Worm (Caenorhabditis elegans): ENCODE results near the gene dhhc-13.

The dhhc-13 gene

DNA sequence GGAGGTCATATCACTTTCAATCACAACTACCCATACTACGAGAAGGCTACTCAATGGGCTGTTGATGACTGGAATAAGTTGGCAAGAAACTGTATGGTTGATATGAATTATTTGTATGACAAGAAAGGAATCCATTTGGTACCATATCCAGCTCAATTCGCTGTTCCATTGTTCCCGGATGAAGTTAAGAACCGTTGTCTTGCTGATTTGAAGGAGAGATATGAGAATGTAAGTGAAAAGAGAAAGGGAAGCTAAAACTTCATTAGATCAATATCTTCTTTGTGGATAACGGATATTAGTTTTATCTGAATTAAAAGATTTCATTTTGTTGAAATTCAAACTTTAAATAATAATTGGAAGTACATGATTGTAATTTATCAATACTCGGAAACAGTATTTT, 30.5 kb upstream of the dhhc-13 start:
- no peak for TF ChIP-seq mcd-1 (GFP tag; IDR thresholded peaks at IDR 0.05)
- no peak for TF ChIP-seq hrde-1 (tag; optimal IDR thresholded peaks at IDR 0.05; ENCODE audit: borderline replicate concordance)
- no peak for TF ChIP-seq ceh-58 (GFP tag; IDR thresholded peaks at IDR 0.05)
- no peak for TF ChIP-seq akir-1 (GFP tag; optimal IDR thresholded peaks at IDR 0.05)
- TF ChIP-seq lin-54 (GFP tag; optimal IDR thresholded peaks at IDR 0.05) = no peak
- TF ChIP-seq sptf-2 (GFP tag; optimal IDR thresholded peaks at IDR 0.05) = no peak
- TF ChIP-seq dpl-1 (GFP tag; optimal IDR thresholded peaks at IDR 0.05) = no peak
- no peak for TF ChIP-seq nfyb-1 (GFP tag; IDR thresholded peaks at IDR 0.05)
- TF ChIP-seq let-607 (tag; optimal IDR thresholded peaks at IDR 0.05) = no peak
- TF ChIP-seq tbx-9 (tag; optimal IDR thresholded peaks at IDR 0.05; ENCODE audit: borderline replicate concordance) = no peak
- no peak for TF ChIP-seq madf-3 (GFP tag; IDR thresholded peaks at IDR 0.05)
- no peak for TF ChIP-seq hmg-20 (GFP tag; IDR thresholded peaks at IDR 0.05)
- TF ChIP-seq snpc-3.4 (tag; optimal IDR thresholded peaks at IDR 0.05) = no peak
- TF ChIP-seq hlh-12 (tag; optimal IDR thresholded peaks at IDR 0.05) = no peak
- TF ChIP-seq ztf-3 (GFP tag; optimal IDR thresholded peaks at IDR 0.05) = no peak
- no peak for TF ChIP-seq ceh-40 (GFP tag; IDR thresholded peaks at IDR 0.05)
- TF ChIP-seq sea-2 (GFP tag; IDR thresholded peaks at IDR 0.05) = no peak
- TF ChIP-seq ceh-79 (tag; optimal IDR thresholded peaks at IDR 0.05) = no peak
- no peak for TF ChIP-seq hlh-26 (GFP tag; conservative IDR thresholded peaks at IDR 0.05)

DNA sequence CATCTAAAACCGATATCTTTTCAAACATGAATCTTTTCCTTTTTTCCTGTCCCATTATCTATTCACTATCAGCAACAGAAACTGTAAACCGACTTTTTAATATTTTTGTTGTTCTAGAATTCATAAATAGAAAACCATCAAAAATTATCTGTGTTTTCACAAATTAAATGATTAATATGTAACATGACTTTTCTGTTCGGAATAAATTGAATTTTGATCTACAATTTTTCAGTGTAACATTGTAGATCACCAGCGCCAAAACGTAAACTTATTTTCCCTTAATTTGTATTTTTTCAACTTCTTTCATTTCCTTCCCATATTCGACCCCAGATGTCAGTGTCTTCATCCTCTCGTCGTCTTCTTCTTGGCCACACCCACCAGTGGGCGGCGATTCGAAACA, 25.9 kb upstream of the dhhc-13 start, which contains the start of gene H04M03.3:
H04M03.3 (plus strand) TSS at position 301 of the 400 bp plus-strand sequence.
- TF ChIP-seq efl-1 (GFP tag; optimal IDR thresholded peaks at IDR 0.05) = peak; percentile 8
- TF ChIP-seq F55B11.4 (tag; optimal IDR thresholded peaks at IDR 0.05; ENCODE audit: borderline replicate concordance, insufficient read depth) = no peak

DNA sequence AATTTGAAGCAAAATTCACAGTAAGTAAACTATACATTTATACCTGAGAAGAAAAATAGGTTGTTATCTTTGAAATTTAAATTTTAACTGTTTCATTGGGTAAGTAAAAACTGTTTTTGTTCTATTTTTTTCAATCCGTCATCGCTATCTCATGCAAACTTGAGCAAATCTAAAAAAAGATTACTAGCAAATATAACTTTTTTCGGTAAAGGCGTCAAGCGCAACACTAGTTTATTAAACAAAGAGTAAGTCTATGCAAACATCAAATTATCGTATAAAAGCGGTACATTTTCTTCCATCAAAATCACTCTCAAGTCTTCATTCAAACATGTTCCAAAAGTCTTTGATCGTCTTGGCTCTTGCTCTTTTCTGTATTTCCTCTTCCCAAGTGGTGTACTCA, 21.9 kb upstream of the dhhc-13 start, which contains the start of gene nspb-6:
nspb-6 (plus strand) TSS at position 301 of the 400 bp plus-strand sequence.
- TF ChIP-seq nfya-1 (tag; optimal IDR thresholded peaks at IDR 0.05; ENCODE audit: borderline replicate concordance, insufficient read depth) = no peak
- TF ChIP-seq lsy-27 (tag; optimal IDR thresholded peaks at IDR 0.05; ENCODE audit: borderline replicate concordance, insufficient read depth) = no peak
- no peak for TF ChIP-seq rcor-1 (GFP tag; IDR thresholded peaks at IDR 0.05)
- TF ChIP-seq egrh-3 (GFP tag; IDR thresholded peaks at IDR 0.05) = no peak
- TF ChIP-seq nhr-90 (tag; optimal IDR thresholded peaks at IDR 0.05) = no peak
- TF ChIP-seq tbx-9 (tag; optimal IDR thresholded peaks at IDR 0.05; ENCODE audit: borderline replicate concordance) = no peak
- no peak for TF ChIP-seq sptf-2 (GFP tag; optimal IDR thresholded peaks at IDR 0.05)
- TF ChIP-seq him-1 (tag; optimal IDR thresholded peaks at IDR 0.05) = no peak

DNA sequence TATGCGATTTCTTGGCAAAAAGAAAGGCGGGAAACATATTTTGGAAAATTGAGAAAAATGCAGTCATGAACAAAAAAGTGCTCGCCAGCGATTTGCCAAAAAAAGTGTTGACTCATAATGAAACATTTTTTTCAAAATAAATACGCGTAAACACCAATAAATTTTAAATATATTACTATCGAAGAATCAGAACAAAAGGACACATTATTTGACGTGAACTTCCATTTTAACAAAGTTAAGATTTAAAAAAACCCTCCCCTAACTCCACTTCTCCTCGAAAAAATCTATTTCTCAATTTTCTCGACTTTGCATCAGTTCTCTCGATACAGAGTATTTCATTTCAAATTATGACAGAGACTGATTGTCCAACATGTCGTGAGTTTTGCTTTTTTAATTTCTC, 20.8 kb upstream of the dhhc-13 start, which contains the start of gene pck-3:
pck-3 (plus strand) TSS at position 301 of the 400 bp plus-strand sequence.
- TF ChIP-seq gei-17 (GFP tag; optimal IDR thresholded peaks at IDR 0.05) (no peak), chd-7 (tag; optimal IDR thresholded peaks at IDR 0.05) (no peak), zim-3 (tag; optimal IDR thresholded peaks at IDR 0.05) (no peak), C17E4.6 (GFP tag; IDR thresholded peaks at IDR 0.05) (no peak), ZK185.1 (tag; optimal IDR thresholded peaks at IDR 0.05; ENCODE audit: poor library complexity, severe bottlenecking) (no peak), aptf-2 (GFP tag; conservative IDR thresholded peaks at IDR 0.05) (no peak), ztf-28 (GFP tag; IDR thresholded peaks at IDR 0.05) (no peak)
